Fruit fly (Drosophila melanogaster) whole organism, embryonic: ENCODE data around the gene galla-2.

Source experiments
- CG10274 ChIP-seq: fragments of 200-800 bp; sonication (Bioruptor generic); optimal IDR thresholded peaks from 3 replicates; lab custom pipeline; 2017; ENCODE audit warnings: missing biosample characterization, mild to moderate bottlenecking, missing genetic modification characterization
- CG12299 ChIP-seq: fragments of 200-800 bp; sonication (Bioruptor generic); optimal IDR thresholded peaks from 2 replicates; lab custom pipeline; 2018; ENCODE audit warnings: missing biosample characterization, mild to moderate bottlenecking, missing genetic modification characterization
- CG14014 ChIP-seq: fragments of 200-800 bp; sonication (Bioruptor generic); IDR thresholded peaks from 2 replicates; pipeline ENCODE4 v1.3.6; 2022; ENCODE audit warnings: missing biosample characterization, missing genetic modification characterization
- CG14441 ChIP-seq: fragments of 200-800 bp; sonication (Bioruptor generic); IDR thresholded peaks from 2 replicates; pipeline ENCODE4 v1.3.6; 2022; ENCODE audit warnings: missing biosample characterization, missing genetic modification characterization
- CG14860 ChIP-seq: fragments of 200-800 bp; sonication (Bioruptor generic); IDR thresholded peaks from 3 replicates; pipeline ENCODE4 v1.3.6; 2022; ENCODE audit warnings: missing biosample characterization, missing genetic modification characterization; ENCODE audit not compliant: partially characterized antibody
- CG17186 ChIP-seq: fragments of 200-800 bp; sonication (Bioruptor generic); optimal IDR thresholded peaks from 3 replicates; lab custom pipeline; 2017; ENCODE audit warnings: missing biosample characterization, missing genetic modification reagents, missing genetic modification characterization
- CG17912 ChIP-seq: fragments of 200-800 bp; sonication (Bioruptor generic); optimal IDR thresholded peaks from 2 replicates; lab custom pipeline; 2018; ENCODE audit warnings: missing biosample characterization, mild to moderate bottlenecking, missing genetic modification characterization
- CG4282 ChIP-seq: fragments of 200-800 bp; sonication (Bioruptor generic); optimal IDR thresholded peaks from 2 replicates; lab custom pipeline; 2016; ENCODE audit warnings: missing biosample characterization, missing genetic modification characterization
- CG4730 ChIP-seq: fragments of 200-800 bp; sonication (Bioruptor generic); IDR thresholded peaks from 2 replicates; pipeline ENCODE4 v1.3.6; 2022; ENCODE audit warnings: missing biosample characterization, missing genetic modification characterization
- CG6254 ChIP-seq: fragments of 200-800 bp; sonication (Bioruptor generic); optimal IDR thresholded peaks from 3 replicates; lab custom pipeline; 2017; ENCODE audit warnings: mild to moderate bottlenecking, missing biosample characterization, missing genetic modification reagents, missing genetic modification characterization
- CG6813 ChIP-seq: fragments of 200-800 bp; sonication (Bioruptor generic); optimal IDR thresholded peaks from 2 replicates; lab custom pipeline; 2017; ENCODE audit warnings: missing biosample characterization, missing genetic modification characterization, mild to moderate bottlenecking, moderate library complexity, missing genetic modification reagents
- CG7839 ChIP-seq: fragments of 200-800 bp; sonication (Bioruptor generic); optimal IDR thresholded peaks from 3 replicates; lab custom pipeline; 2018; ENCODE audit warnings: missing biosample characterization, mild to moderate bottlenecking, missing genetic modification characterization, moderate library complexity
- CG7928 ChIP-seq: fragments of 200-800 bp; sonication (Bioruptor generic); optimal IDR thresholded peaks from 2 replicates; lab custom pipeline; 2017; ENCODE audit warnings: missing biosample characterization, mild to moderate bottlenecking, missing genetic modification characterization
- CG7987 ChIP-seq: fragments of 200-800 bp; sonication (Bioruptor generic); optimal IDR thresholded peaks from 2 replicates; lab custom pipeline; 2018; ENCODE audit warnings: missing biosample characterization, mild to moderate bottlenecking, missing genetic modification characterization, moderate library complexity
- CG8290 ChIP-seq, 3 experiments: fragments of 200-800 bp; sonication (Bioruptor generic); optimal IDR thresholded peaks; 2 replicates each; lab custom pipeline; 2016 to 2019; ENCODE audit warnings: missing biosample characterization in 3 of 3, missing genetic modification characterization in 3 of 3, mild to moderate bottlenecking in 2 of 3, moderate library complexity in 1 of 3
- CoRest ChIP-seq: fragments of 200-800 bp; sonication (Bioruptor generic); optimal IDR thresholded peaks from 3 replicates; lab custom pipeline; 2018; ENCODE audit warnings: missing biosample characterization, mild to moderate bottlenecking, missing genetic modification characterization, moderate library complexity
- D19B ChIP-seq: fragments of 200-800 bp; sonication (Bioruptor generic); optimal IDR thresholded peaks from 2 replicates; lab custom pipeline; 2017; ENCODE audit warnings: missing biosample characterization, mild to moderate bottlenecking, missing genetic modification characterization
- Dek ChIP-seq: fragments of 200-800 bp; sonication (Bioruptor generic); optimal IDR thresholded peaks from 3 replicates; lab custom pipeline; 2019; ENCODE audit warnings: missing biosample characterization, mild to moderate bottlenecking, missing genetic modification characterization, moderate library complexity
- H2.0 ChIP-seq: fragments of 200-800 bp; sonication (Bioruptor generic); IDR thresholded peaks from 2 replicates; pipeline ENCODE4 v1.3.6; 2022; ENCODE audit warnings: missing biosample characterization, missing genetic modification characterization
- HLH4C ChIP-seq: fragments of 200-800 bp; sonication (Bioruptor generic); IDR thresholded peaks from 3 replicates; pipeline ENCODE4 v1.3.6; 2022; ENCODE audit warnings: missing biosample characterization, missing genetic modification characterization; ENCODE audit not compliant: partially characterized antibody
- Hr3 ChIP-seq: fragments of 200-800 bp; sonication (Bioruptor generic); optimal IDR thresholded peaks from 3 replicates; lab custom pipeline; 2016; ENCODE audit warnings: missing biosample characterization, missing genetic modification characterization
- Hr51 ChIP-seq, 2 experiments: fragments of 200-800 bp; sonication (Bioruptor generic); optimal IDR thresholded peaks; 2 replicates in 1 of 2; 3 replicates in 1 of 2; lab custom pipeline; 2016 to 2018; ENCODE audit warnings: missing biosample characterization in 2 of 2, missing genetic modification characterization in 2 of 2, mild to moderate bottlenecking in 1 of 2, moderate library complexity in 1 of 2
- Myb ChIP-seq: fragments of 200-800 bp; sonication (Bioruptor generic); optimal IDR thresholded peaks from 2 replicates; lab custom pipeline; 2016; ENCODE audit warnings: missing biosample characterization, missing genetic modification characterization
- NK7.1 ChIP-seq: fragments of 200-800 bp; sonication (Bioruptor generic); optimal IDR thresholded peaks from 3 replicates; lab custom pipeline; 2016; ENCODE audit warnings: missing biosample characterization, missing genetic modification characterization
- Nf-YC ChIP-seq: fragments of 200-800 bp; optimal IDR thresholded peaks from 3 replicates; lab custom pipeline; 2019; ENCODE audit warnings: missing biosample characterization, mild to moderate bottlenecking, missing genetic modification characterization, moderate library complexity
- Taf1 ChIP-seq: fragments of 200-800 bp; sonication (Bioruptor generic); IDR thresholded peaks from 2 replicates; pipeline ENCODE4 v1.3.6; 2022; ENCODE audit warnings: missing biosample characterization, missing genetic modification characterization
- Xrp1 ChIP-seq: fragments of 200-800 bp; sonication (Bioruptor generic); IDR thresholded peaks from 2 replicates; pipeline ENCODE4 v1.3.6; 2022; ENCODE audit warnings: missing biosample characterization, missing genetic modification characterization
- bab2 ChIP-seq: fragments of 200-800 bp; sonication (Bioruptor generic); optimal IDR thresholded peaks from 2 replicates; lab custom pipeline; 2016; ENCODE audit warnings: missing biosample characterization, missing genetic modification characterization
- cad ChIP-seq: fragments of >200 bp; optimal IDR thresholded peaks from 2 replicates; lab custom pipeline; 2017; ENCODE audit warnings: missing biosample characterization, missing genetic modification characterization
- disco-r ChIP-seq: fragments of 200-800 bp; sonication (Bioruptor generic); optimal IDR thresholded peaks from 2 replicates; lab custom pipeline; 2016; ENCODE audit warnings: missing biosample characterization, missing genetic modification characterization
- emc ChIP-seq: fragments of 200-800 bp; sonication (Bioruptor generic); optimal IDR thresholded peaks from 2 replicates; lab custom pipeline; 2016; ENCODE audit warnings: missing biosample characterization, missing genetic modification characterization
- eve ChIP-seq, 2 experiments: fragments of >200 bp; optimal IDR thresholded peaks; 2 replicates each; lab custom pipeline; 2017; ENCODE audit warnings: missing biosample characterization in 2 of 2, missing genetic modification characterization in 2 of 2
- fd3F ChIP-seq: fragments of 200-800 bp; sonication (Bioruptor generic); optimal IDR thresholded peaks from 2 replicates; lab custom pipeline; 2018; ENCODE audit warnings: missing biosample characterization, mild to moderate bottlenecking, missing genetic modification characterization, moderate library complexity
- ftz-f1 ChIP-seq: fragments of 200-800 bp; sonication (Bioruptor generic); optimal IDR thresholded peaks from 2 replicates; lab custom pipeline; 2016; ENCODE audit warnings: missing biosample characterization, missing genetic modification characterization
- fu2 ChIP-seq: fragments of 200-800 bp; sonication (Bioruptor generic); optimal IDR thresholded peaks from 2 replicates; lab custom pipeline; 2016; ENCODE audit warnings: missing biosample characterization, missing genetic modification characterization
- gsb ChIP-seq: fragments of 200-800 bp; sonication (Bioruptor generic); IDR thresholded peaks from 2 replicates; pipeline ENCODE4 v1.3.6; 2022; ENCODE audit warnings: missing biosample characterization, missing genetic modification characterization
- ind ChIP-seq: fragments of 200-800 bp; sonication (Bioruptor generic); optimal IDR thresholded peaks from 3 replicates; lab custom pipeline; 2016; ENCODE audit warnings: missing biosample characterization, missing genetic modification characterization
- insv ChIP-seq, 2 experiments: fragments of 200-800 bp; sonication (Bioruptor generic); optimal IDR thresholded peaks; 3 replicates each; lab custom pipeline; 2016 to 2018; ENCODE audit warnings: missing biosample characterization in 2 of 2, missing genetic modification characterization in 2 of 2
- jumu ChIP-seq: fragments of 200-800 bp; sonication (Bioruptor generic); optimal IDR thresholded peaks from 3 replicates; lab custom pipeline; 2016; ENCODE audit warnings: missing biosample characterization, missing genetic modification characterization
- kah ChIP-seq: fragments of 200-800 bp; sonication (Bioruptor generic); optimal IDR thresholded peaks from 2 replicates; lab custom pipeline; 2018; ENCODE audit warnings: missing biosample characterization, mild to moderate bottlenecking, missing genetic modification characterization
- luna ChIP-seq: fragments of 200-800 bp; sonication (Bioruptor generic); optimal IDR thresholded peaks from 2 replicates; lab custom pipeline; 2016; ENCODE audit warnings: missing biosample characterization, missing genetic modification characterization
- mam ChIP-seq: fragments of 200-800 bp; sonication (Bioruptor generic); optimal IDR thresholded peaks from 3 replicates; lab custom pipeline; 2016; ENCODE audit warnings: missing biosample characterization, missing genetic modification characterization
- pnt ChIP-seq: fragments of 200-800 bp; sonication (Bioruptor generic); optimal IDR thresholded peaks from 3 replicates; lab custom pipeline; 2016; ENCODE audit warnings: missing biosample characterization, missing genetic modification characterization
- prd ChIP-seq, 3 experiments: fragments of >200 bp in 2 of 3; fragments of 200-800 bp in 1 of 3; sonication (Bioruptor generic) in 1 of 3; optimal IDR thresholded peaks in 2 of 3; IDR thresholded peaks in 1 of 3; 2 replicates in 2 of 3; 3 replicates in 1 of 3; pipeline versions ENCODE4 v1.3.6 to Lab custom; 2017 to 2022; ENCODE audit warnings: missing biosample characterization in 1 of 3, missing genetic modification characterization in 1 of 3
- sens ChIP-seq: fragments of 200-800 bp; sonication (Bioruptor generic); peaks from one replicate; lab custom pipeline; 2016; ENCODE audit warnings: missing biosample characterization, missing genetic modification characterization
- slbo ChIP-seq: fragments of 200-800 bp; sonication (Bioruptor generic); IDR thresholded peaks from 2 replicates; pipeline ENCODE4 v1.3.6; 2022; ENCODE audit warnings: missing biosample characterization, missing genetic modification characterization
- sug ChIP-seq: fragments of 200-800 bp; optimal IDR thresholded peaks from 2 replicates; lab custom pipeline; 2019; ENCODE audit warnings: missing biosample characterization, mild to moderate bottlenecking, missing genetic modification characterization, moderate library complexity
- unpg ChIP-seq: fragments of 200-800 bp; sonication (Bioruptor generic); optimal IDR thresholded peaks from 3 replicates; lab custom pipeline; 2018; ENCODE audit warnings: missing biosample characterization, mild to moderate bottlenecking, missing genetic modification characterization, moderate library complexity
- zfh2 ChIP-seq: fragments of 200-800 bp; sonication (Bioruptor generic); optimal IDR thresholded peaks from 2 replicates; lab custom pipeline; 2016; ENCODE audit warnings: missing biosample characterization, missing genetic modification characterization

galla-2 gene

dm6 chr3L:10866633-10867379 lies 15.9 kb upstream of the galla-2 start (continued):
- TF ChIP-seq CG7839 (tag; lab: Kevin White, UChicago) (peak; percentile 54), H2.0 (GFP tag; lab: Robert Waterston, UW) (0 out of 2 replicates have a peak, but pooled peaks have one; percentile 31), cad (GFP tag; lab: Kevin White, UChicago) (no peak), CoRest (peak; percentile 47), emc (GFP tag; lab: Kevin White, UChicago) (peak; percentile 44), ind (GFP tag; lab: Kevin White, UChicago) (peak; percentile 40), CG4282 (GFP tag; lab: Kevin White, UChicago) (no peak), CG12299 (no peak), luna (GFP tag; lab: Kevin White, UChicago) (peak; percentile 60), jumu (GFP tag; lab: Kevin White, UChicago) (peak; percentile 18), sens (GFP tag; lab: Kevin White, UChicago) (no peak), Hr3 (GFP tag; lab: Kevin White, UChicago) (no peak), pnt (no peak), CG17186 (GFP tag; lab: Kevin White, UChicago) (no peak), CG4730 (GFP tag; lab: Robert Waterston, UW) (peak; percentile 34; the same call in 1 of the 2 replicates), CG14860 (no peak), bab2 (GFP tag; lab: Kevin White, UChicago) (peak; percentile 28), slbo (GFP tag; lab: Robert Waterston, UW) (peak; percentile 67), HLH4C (no peak), mam (GFP tag; lab: Kevin White, UChicago) (peak; percentile 61), CG14441 (peak; percentile 49), CG6254 (GFP tag; lab: Kevin White, UChicago) (no peak), disco-r (peak; percentile 37), CG7987 (no peak), CG14014 (peak; percentile 55; the same call in 1 of the 2 replicates), Nf-YC (tag; lab: Kevin White, UChicago) (no peak), CG7928 (GFP tag; lab: Kevin White, UChicago) (no peak), gsb (GFP tag; lab: Robert Waterston, UW) (no peak), zfh2 (GFP tag; lab: Kevin White, UChicago) (peak; percentile 51), sug (tag; lab: Kevin White, UChicago) (peak; percentile 35), Xrp1 (no peak), CG6813 (GFP tag; lab: Kevin White, UChicago) (peak; percentile 2), insv (GFP tag; optimal IDR thresholded peaks at IDR 0.05; lab: Kevin White, UChicago) (no peak), Myb (GFP tag; lab: Kevin White, UChicago) (peak; percentile 41), NK7.1 (GFP tag; lab: Kevin White, UChicago) (peak; percentile 25), unpg (GFP tag; lab: Kevin White, UChicago) (peak; percentile 27), CG17912 (GFP tag; lab: Kevin White, UChicago) (no peak), fu2 (GFP tag; lab: Kevin White, UChicago) (peak; percentile 54), CG8290 (GFP tag; optimal IDR thresholded peaks at IDR 0.05; lab: Kevin White, UChicago) (no peak), CG8290 (tag; optimal IDR thresholded peaks at IDR 0.05; lab: Kevin White, UChicago) (no peak), D19B (GFP tag; lab: Kevin White, UChicago) (peak; percentile 16), CG10274 (GFP tag; lab: Kevin White, UChicago) (peak; percentile 32), prd (optimal IDR thresholded peaks at IDR 0.05; lab: Kevin White, UChicago) (no peak), prd (GFP tag; IDR thresholded peaks at IDR 0.05; lab: Robert Waterston, UW) (peak; percentile 49; the same call in 2 of the 3 replicates), ftz-f1 (GFP tag; lab: Kevin White, UChicago) (no peak), Hr51 (GFP tag; optimal IDR thresholded peaks at IDR 0.05; lab: Kevin White, UChicago) (peak in 1 of 2 experiments; percentile 51), Taf1 (GFP tag; lab: Robert Waterston, UW) (no peak), Dek (tag; lab: Kevin White, UChicago) (no peak), fd3F (GFP tag; lab: Kevin White, UChicago) (peak; percentile 23), eve (GFP tag; optimal IDR thresholded peaks at IDR 0.05; lab: Kevin White, UChicago) (no peak), kah (GFP tag; lab: Kevin White, UChicago) (no peak)
